Fruit fly (Drosophila melanogaster) S2 (cell line): ENCODE data around the gene Myo28B1.

Experiments used
- CG8478 ChIP-seq: fragments of >200 bp; optimal IDR thresholded peaks from 2 replicates; lab custom pipeline; 2018
- CTCF ChIP-seq, 2 experiments: fragments of >200 bp; optimal IDR thresholded peaks; 2 replicates each; lab custom pipeline; 2018

Gene Myo28B1

DNA sequence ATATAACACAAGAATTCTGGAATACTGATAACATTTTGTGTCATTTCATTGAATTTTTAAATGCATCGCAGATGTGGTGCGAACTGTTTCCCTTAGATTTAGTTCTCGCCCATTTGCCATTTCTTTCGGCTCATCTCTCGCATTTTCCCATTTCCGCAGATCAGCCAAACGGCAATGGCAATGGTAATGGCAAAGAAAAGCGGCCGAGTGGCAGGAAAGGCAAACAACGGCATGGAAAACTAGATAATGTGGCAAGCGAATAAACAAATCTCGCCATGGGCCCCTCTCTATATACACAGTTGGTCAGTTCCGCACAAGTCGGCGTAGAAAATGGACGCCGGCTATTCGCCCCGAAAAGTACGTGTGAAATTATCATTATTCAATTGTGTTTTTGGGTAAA is at the start of gene Myo28B1:
TSS of gene Myo28B1 (plus strand) at position 301 of the 400 bp plus-strand sequence.
- no peak for TF ChIP-seq CG8478 (lab: Kevin White, UChicago)
- TF ChIP-seq CTCF (optimal IDR thresholded peaks at IDR 0.05; lab: Kevin White, UChicago): no peak

DNA sequence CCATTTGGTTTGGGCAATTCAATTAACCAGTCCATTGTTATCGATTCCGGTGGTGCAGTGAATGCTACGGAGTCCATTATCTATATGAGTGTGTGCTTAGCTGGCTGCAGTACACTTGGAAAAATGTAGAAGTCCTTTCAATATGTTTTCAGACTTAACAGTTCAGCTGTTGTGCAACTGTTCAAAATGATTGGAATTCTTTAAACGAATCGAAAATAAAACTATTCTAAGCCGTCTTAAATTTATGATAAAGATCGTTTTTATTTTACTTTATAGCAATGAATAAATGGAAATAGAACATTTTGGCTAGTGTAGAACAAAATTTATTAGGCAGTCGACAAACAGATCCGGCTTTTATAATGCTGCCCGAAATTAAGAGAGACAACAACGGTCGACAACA is 49.0 kb upstream of the Myo28B1 start:
- no peak for TF ChIP-seq CTCF (optimal IDR thresholded peaks at IDR 0.05; lab: Kevin White, UChicago)
- TF ChIP-seq CG8478 (lab: Kevin White, UChicago): no peak

DNA sequence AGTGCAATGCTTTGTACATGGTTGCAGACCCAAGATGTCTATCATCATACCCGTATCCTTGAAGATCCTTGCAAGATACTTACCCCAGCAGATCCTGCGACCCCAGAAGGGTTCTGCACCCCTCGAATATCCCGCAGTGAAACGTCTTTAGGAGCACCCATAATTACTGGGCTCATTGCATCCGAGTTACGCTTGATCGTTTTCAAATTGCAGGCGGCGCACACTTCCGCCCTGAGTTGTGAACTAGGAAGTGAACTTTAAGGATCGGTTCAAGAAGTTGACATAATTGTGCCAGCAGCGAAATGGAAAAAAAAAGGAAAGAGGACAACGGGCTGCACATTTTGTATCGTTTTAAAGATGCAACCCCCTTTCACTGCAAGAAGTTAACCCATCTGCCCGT is 47.3 kb upstream of the Myo28B1 start:
- TF ChIP-seq CTCF (optimal IDR thresholded peaks at IDR 0.05; lab: Kevin White, UChicago) (no peak), CG8478 (lab: Kevin White, UChicago) (no peak)

DNA sequence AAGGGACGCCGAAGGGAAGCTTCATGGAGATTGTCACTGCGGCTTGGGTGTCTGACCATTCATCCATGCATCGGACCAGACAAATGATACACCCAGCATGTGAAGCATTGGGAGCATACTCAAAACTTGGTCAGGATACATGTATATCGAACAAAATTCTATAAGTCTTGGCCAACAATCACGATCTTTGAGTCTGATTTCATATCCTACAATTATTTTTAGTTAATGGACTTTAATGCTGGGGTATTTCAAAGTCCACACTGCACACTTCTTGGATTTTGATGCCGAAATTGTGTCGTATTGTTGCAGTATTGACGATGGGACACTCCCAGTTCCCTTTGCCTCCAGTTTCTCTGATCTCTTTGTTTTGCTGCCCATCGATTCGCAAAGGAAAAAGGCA is 46.6 kb upstream of the Myo28B1 start:
- TF ChIP-seq CG8478 (lab: Kevin White, UChicago) (no peak), CTCF (optimal IDR thresholded peaks at IDR 0.05; lab: Kevin White, UChicago) (no peak)

DNA sequence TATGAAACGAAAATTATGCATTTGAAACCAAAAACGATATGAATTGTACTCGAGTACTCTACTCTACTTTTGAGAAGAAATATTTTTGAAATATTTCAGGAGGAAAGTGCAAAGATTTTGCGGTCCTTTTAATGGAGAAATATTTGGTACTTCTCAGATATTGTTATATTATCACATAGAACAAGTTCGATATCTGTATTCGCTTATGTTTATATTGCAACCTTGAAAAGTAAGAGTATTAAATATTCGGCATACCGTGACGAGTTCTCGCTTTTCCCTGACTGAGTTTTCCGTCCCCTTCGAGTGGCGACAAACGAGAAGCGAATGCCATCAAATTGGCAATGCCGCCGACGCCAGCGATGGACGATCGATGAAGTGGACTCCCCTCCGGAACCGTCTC is 44.1 kb upstream of the Myo28B1 start:
- TF ChIP-seq CTCF (optimal IDR thresholded peaks at IDR 0.05; lab: Kevin White, UChicago) (no peak), CG8478 (lab: Kevin White, UChicago) (no peak)

DNA sequence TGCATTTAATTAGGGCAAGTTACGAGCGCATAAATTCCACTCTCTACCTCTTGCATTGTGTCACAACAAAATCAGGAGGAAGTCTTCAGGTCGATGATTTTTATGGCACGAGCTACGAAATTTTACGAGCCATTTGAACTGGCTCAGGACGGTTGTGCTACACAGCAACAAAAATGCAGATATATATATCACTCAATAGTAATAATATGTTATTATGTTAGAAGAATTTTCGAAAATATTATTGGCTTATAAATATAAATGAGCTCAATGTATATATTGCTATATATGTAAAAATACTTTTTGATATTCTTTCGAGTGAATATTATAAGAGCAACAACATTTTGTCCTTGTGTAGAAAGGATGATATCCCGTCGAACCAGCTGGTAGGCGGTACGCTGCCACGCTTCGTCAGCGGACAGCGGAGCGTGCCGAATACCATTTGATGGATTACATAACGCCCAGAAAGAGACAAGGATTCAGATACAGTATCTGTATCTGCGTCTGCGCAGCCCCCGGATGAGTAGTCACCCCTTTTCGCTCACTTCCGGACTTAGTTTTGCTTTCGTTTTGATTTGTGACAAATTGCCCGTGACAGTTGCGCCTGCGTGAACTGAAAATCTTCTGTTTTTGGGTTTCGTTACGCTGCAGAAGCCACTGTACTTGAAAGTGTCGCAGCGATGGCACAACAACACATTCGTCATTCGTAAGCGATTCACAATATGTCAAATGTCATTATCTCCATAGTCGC is 41.6 kb upstream of the Myo28B1 start:
- TF ChIP-seq CG8478 (lab: Kevin White, UChicago) (no peak), CTCF (optimal IDR thresholded peaks at IDR 0.05; lab: Kevin White, UChicago) (no peak)

DNA sequence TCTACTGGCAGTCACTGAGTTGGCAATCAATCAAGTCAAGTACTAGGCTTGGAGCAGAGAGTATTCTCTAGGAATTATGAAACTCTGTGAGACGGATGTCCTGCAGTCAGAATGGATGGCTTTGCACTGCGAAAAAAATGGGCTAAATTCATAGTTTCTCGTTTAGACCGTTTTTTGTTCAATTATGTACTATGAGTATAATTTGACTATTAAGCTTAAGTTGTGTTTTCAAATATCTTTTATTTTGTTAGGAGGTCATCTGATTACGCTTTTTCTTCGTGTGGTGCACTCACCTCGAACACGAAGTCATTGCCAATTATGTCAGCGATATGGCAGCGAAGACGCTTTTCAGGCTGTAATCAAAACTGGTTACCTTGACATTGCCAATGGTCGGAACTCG is 38.4 kb upstream of the Myo28B1 start:
- TF ChIP-seq CTCF (optimal IDR thresholded peaks at IDR 0.05; lab: Kevin White, UChicago) (no peak), CG8478 (lab: Kevin White, UChicago) (no peak)

DNA sequence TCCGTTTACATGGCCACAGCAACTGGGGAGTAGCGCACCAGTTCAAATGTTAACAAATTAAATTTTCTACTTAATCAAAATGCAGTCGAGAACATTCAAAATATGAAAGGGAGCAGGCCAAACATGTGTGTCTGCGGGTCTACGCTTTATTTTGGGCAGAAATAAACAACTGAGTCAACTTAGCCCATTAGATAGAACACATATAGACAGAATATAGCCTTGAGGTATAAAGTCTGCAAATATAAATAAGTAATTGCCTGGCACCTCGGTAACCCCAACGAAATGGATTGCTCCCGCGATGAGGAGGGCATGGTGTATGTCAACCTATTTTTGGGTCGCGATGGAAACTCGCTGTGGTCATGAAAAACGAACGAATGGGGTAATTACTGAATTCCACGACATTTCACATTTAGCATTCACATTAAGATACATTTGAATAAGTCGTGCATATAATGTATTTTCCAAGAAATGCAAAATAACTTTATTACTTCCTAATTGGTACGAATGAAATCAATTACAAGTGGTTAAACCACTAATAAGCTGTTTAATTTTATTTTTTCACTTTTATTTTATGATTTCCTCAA is 37.4 kb upstream of the Myo28B1 start:
- TF ChIP-seq CTCF (optimal IDR thresholded peaks at IDR 0.05; lab: Kevin White, UChicago) (no peak), CG8478 (lab: Kevin White, UChicago) (no peak)

DNA sequence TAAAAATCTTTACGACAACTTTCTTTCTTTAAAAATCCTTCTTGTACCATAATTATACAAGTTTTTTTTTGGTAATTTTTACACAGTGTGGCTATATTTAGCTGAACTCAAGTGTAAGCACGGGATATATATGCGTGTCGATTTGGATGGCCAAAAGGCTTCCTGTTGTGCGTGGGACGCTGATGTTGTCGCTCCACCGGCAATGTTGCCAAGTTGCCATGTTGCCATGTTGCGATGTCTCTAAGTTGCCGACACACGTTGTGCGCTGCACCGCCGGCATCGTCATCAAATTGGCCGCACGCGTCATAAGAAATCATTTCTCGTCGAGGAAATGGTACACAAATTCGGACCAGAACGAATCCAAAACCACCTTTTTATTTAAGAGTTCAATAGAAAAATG is 35.2 kb upstream of the Myo28B1 start:
- TF ChIP-seq CTCF (optimal IDR thresholded peaks at IDR 0.05; lab: Kevin White, UChicago) (no peak), CG8478 (lab: Kevin White, UChicago) (no peak)

DNA sequence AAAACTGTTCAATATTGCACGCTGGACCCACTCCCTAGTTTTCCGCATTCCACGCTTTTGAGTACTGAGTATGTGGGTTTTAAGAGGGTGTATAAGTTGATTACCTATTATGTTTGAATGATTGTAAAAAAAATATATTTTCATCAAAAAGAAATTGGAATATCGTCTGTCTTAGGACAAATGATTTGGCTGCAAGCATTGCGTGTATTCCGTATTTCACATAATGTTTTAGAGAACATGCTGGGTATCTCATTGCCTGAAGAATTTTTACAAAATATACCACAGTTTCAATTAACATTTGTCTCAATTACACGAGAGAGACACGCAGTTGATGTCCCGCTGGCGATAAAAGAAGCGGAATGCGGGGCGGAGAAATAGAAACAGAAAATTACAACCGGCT is 33.1 kb upstream of the Myo28B1 start:
- TF ChIP-seq CTCF (optimal IDR thresholded peaks at IDR 0.05; lab: Kevin White, UChicago) (no peak), CG8478 (lab: Kevin White, UChicago) (no peak)

DNA sequence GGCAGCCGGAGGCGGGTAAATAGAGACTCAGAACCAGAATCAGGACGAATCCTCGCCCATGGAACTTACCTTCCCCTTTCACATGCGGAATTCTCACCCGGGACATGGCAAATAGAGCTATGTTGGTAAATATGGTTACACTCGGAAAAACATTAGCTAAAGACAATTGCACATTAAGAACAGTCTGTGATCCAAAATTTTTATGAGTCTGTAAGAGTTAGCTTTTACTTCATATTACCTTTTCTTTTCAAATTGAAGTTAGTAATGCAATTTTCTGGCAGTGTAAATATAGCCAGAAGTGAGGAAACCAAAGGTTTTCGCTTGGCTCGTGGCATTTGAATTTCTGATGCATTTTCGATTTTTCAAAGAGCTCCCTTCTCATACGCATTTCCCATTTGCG is 30.7 kb upstream of the Myo28B1 start:
- TF ChIP-seq CTCF (optimal IDR thresholded peaks at IDR 0.05; lab: Kevin White, UChicago) (no peak), CG8478 (lab: Kevin White, UChicago) (no peak)

DNA sequence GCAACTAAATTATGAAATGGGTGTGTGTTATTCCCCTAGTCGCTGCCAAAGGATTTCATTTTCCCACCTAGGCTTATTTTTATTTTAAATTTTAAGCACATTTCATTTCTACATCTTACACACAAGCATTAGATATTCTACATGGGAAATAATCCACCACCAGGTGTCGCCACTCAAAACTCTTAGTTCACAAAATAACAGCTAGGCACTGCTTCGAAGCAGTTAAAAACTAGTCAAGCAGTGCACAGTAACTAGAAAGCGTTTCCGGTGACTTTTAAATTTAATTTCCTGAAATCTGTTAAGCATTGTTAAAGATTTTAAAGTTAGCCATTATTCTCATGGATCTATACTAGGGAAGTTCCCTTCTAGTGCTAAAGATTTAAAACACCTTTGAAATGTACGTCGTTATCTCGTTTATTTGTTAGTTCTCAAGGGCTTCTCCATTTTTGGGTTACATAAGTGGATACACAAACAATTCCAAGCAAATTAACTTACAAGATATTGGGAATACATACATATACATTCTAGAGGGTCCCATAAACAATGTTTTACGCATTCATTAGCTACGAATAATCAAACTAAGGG is 24.1 kb upstream of the Myo28B1 start:
- no peak for TF ChIP-seq CG8478 (lab: Kevin White, UChicago)
- TF ChIP-seq CTCF (optimal IDR thresholded peaks at IDR 0.05; lab: Kevin White, UChicago): peak; percentile 94 to 97

DNA sequence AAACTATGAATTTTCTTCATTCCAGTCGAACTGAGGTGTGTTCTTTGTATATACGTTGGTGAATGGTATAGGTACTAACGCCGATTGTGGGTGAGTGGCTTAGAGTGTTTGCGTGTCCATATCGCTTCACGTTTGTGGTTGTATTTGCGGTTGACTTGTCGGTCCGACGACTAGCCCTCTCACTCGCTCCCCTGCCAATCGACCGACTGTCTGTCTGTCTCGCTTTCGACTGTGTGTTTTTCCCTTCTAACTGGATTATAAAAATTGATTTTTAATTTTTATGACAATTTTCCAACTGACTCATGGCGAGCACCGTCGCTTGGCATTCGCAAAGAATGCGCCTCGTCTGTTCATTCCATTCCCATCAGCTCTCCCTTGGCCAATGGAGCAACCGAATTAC is 6.3 kb upstream of the Myo28B1 start:
- TF ChIP-seq CTCF (optimal IDR thresholded peaks at IDR 0.05; lab: Kevin White, UChicago) (no peak), CG8478 (lab: Kevin White, UChicago) (no peak)

DNA sequence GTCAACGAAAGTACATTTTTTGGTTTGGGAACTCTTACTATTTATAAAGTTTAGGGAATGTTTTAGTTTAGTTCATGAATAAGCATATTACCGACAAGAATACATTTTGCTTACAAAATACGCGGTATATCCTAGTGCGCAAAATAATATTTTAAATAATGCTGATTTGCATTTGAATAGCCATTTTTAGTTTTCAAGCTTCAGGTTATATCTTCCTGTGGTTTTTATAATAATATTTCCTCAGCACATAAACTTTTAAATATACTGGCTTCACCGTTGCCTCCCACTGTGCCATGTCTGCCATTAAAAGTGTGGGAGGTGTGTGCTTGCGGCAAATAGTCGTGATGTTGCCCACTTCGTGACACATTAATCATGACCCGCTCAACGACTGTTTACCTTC is 5.8 kb upstream of the Myo28B1 start:
- TF ChIP-seq CTCF (optimal IDR thresholded peaks at IDR 0.05; lab: Kevin White, UChicago) (no peak), CG8478 (lab: Kevin White, UChicago) (no peak)

DNA sequence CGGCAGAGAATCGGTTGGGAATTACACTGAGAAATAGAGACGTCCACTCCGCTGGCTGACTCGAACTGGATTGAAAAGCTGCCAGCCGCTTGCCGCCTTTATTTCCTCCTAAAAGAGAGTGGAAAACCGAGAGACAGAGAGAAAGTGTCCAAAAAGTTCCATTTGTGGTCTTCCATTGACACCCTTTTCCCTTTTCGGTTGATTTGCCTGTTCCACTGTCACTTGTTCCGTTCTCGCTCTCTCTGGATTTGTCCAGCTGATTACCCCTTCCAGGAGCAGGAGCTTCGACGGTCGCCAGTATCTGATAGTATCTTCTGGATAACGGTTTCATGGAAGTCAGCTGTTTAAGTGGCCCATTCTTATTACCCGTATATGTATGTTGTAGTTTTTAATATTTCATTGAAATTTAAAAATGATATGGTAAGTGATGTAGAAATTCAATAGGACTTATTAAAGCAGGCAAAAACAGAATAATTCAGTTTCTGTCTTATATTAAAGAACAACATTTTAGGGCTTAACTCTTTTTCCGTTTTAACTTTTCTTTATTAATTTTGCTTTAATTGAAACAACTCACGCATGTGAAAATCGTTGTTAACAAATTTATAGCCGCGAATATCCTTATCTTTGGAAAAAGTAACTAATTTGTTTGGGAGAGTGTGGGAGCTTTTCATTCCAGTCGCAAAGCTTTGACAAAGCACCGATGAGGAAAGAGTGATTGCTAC is 9.3 kb downstream of the Myo28B1 start, which contains the start of gene Slob:
TSS of gene Slob (minus strand) at position 51 of the 722 bp plus-strand sequence.
- no peak for TF ChIP-seq CTCF (optimal IDR thresholded peaks at IDR 0.05; lab: Kevin White, UChicago)
- TF ChIP-seq CG8478 (lab: Kevin White, UChicago): no peak
